Worm (Caenorhabditis elegans) whole organism, L2 larva: Measurements from ENCODE around the gene puf-12.

Source experiments
- aly-2 ChIP-seq: fragments of 150-350 bp; optimal IDR thresholded peaks from 2 replicates; lab custom pipeline; 2014; ENCODE audit warnings: missing biosample characterization, missing genetic modification characterization
- ama-1 ChIP-seq: fragments of 150-350 bp; optimal IDR thresholded peaks from 2 replicates; lab custom pipeline; 2018; ENCODE audit warnings: inconsistent platforms
- fos-1 ChIP-seq: fragments of 150-350 bp; optimal IDR thresholded peaks from 2 replicates; lab custom pipeline; 2014; ENCODE audit warnings: missing biosample characterization, missing genetic modification characterization
- lin-13 ChIP-seq: fragments of 150-350 bp; optimal IDR thresholded peaks from 2 replicates; lab custom pipeline; 2014; ENCODE audit warnings: missing biosample characterization, missing genetic modification reagents, missing genetic modification characterization
- nhr-12 ChIP-seq: fragments of 150-350 bp; optimal IDR thresholded peaks from 2 replicates; lab custom pipeline; 2014; ENCODE audit warnings: missing biosample characterization, missing genetic modification characterization
- zag-1 ChIP-seq: fragments of 150-350 bp; optimal IDR thresholded peaks from 2 replicates; lab custom pipeline; 2014; ENCODE audit warnings: missing biosample characterization, missing genetic modification characterization
- ztf-1 ChIP-seq: fragments of 200-800 bp; sonication (Bioruptor generic); conservative IDR thresholded peaks from 2 replicates; pipeline ENCODE4 v1.3.6; 2022; ENCODE audit warnings: missing genetic modification characterization, missing compliant biosample characterization
- ztf-4 ChIP-seq: fragments of 150-350 bp; optimal IDR thresholded peaks from 2 replicates; lab custom pipeline; 2014; ENCODE audit warnings: missing biosample characterization, missing genetic modification characterization

DNA sequence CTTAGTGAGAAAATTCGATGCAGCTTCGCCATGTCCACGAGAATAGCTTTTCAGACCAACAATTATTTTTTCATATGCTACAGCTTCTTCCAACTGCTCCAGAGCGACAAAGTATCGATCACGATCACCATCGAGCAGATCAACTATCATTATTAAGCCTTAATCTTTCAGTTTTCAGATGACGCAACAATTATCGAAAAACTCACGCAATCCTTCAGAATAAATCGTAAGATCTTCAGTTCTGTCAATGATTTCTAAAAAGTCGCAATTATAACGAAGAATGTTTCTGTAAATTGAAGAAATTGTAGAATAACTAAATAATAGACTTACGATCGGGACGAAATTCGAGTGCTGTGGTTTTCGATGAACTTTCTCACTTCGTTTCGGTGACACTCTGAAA lies 3.1 kb downstream of the puf-12 start:
- TF ChIP-seq aly-2 (tag; lab: Kevin White, UChicago), result no peak
- no peak for TF ChIP-seq ztf-1 (GFP tag; lab: Robert Waterston, UW)
- no peak for TF ChIP-seq zag-1
- no peak for TF ChIP-seq ztf-4
- TF ChIP-seq fos-1 (tag; lab: Kevin White, UChicago), result no peak
- TF ChIP-seq ama-1 (lab: Kevin White, UChicago), result no peak
- no peak for TF ChIP-seq lin-13
- no peak for TF ChIP-seq nhr-12 (tag; lab: Kevin White, UChicago)
